Worm (Caenorhabditis elegans) whole organism, mixed stage, embryonic: Measurements from ENCODE around the gene K05D4.9.

Source experiments
- M03D4.4 ChIP-seq: sonication (generic microtip); optimal IDR thresholded peaks from 2 replicates; lab custom pipeline; 2017; ENCODE audit warnings: mild to moderate bottlenecking, missing genetic modification characterization, missing compliant biosample characterization
- bed-3 ChIP-seq: fragments of 200-800 bp; sonication (Bioruptor generic); optimal IDR thresholded peaks from 3 replicates; lab custom pipeline; 2018; ENCODE audit warnings: mild to moderate bottlenecking, missing genetic modification characterization, moderate library complexity, missing compliant biosample characterization
- blmp-1 ChIP-seq: fragments of 150-350 bp; optimal IDR thresholded peaks from 2 replicates; lab custom pipeline; 2014; ENCODE audit warnings: missing biosample characterization, missing genetic modification characterization
- ceh-39 ChIP-seq: fragments of 150-350 bp; optimal IDR thresholded peaks from 2 replicates; lab custom pipeline; 2014; ENCODE audit warnings: missing biosample characterization, missing genetic modification characterization
- ceh-43 ChIP-seq: fragments of 200-800 bp; sonication (Bioruptor generic); optimal IDR thresholded peaks from 2 replicates; lab custom pipeline; 2018; ENCODE audit warnings: mild to moderate bottlenecking, missing genetic modification characterization, moderate library complexity, missing compliant biosample characterization
- ceh-83 ChIP-seq: fragments of 200-800 bp; sonication (Bioruptor generic); optimal IDR thresholded peaks from 2 replicates; lab custom pipeline; 2018; ENCODE audit warnings: mild to moderate bottlenecking, missing genetic modification characterization, missing compliant biosample characterization
- ces-1 ChIP-seq: fragments of 150-350 bp; optimal IDR thresholded peaks from 2 replicates; lab custom pipeline; 2014; ENCODE audit warnings: missing biosample characterization, missing genetic modification reagents, missing genetic modification characterization
- cnd-1 ChIP-seq: fragments of 200-800 bp; sonication (Bioruptor generic); optimal IDR thresholded peaks from 2 replicates; lab custom pipeline; 2018; ENCODE audit warnings: mild to moderate bottlenecking, missing genetic modification characterization, missing compliant biosample characterization
- drap-1 ChIP-seq: fragments of 200-800 bp; sonication (Bioruptor generic); optimal IDR thresholded peaks from 3 replicates; lab custom pipeline; 2018; ENCODE audit warnings: mild to moderate bottlenecking, missing genetic modification characterization, missing compliant biosample characterization
- elt-1 ChIP-seq: sonication (generic microtip); optimal IDR thresholded peaks from 2 replicates; lab custom pipeline; 2017; ENCODE audit warnings: missing genetic modification characterization, mild to moderate bottlenecking, missing compliant biosample characterization, antibody characterized with exemption, moderate library complexity, borderline replicate concordance; ENCODE audit not compliant: insufficient read depth
- elt-3 ChIP-seq: fragments of 150-350 bp; optimal IDR thresholded peaks from 2 replicates; lab custom pipeline; 2014; ENCODE audit warnings: missing biosample characterization, missing genetic modification characterization
- flh-1 ChIP-seq: fragments of 200-800 bp; sonication (Bioruptor generic); optimal IDR thresholded peaks from 2 replicates; lab custom pipeline; 2018; ENCODE audit warnings: mild to moderate bottlenecking, missing genetic modification characterization, moderate library complexity, missing compliant biosample characterization
- ham-2 ChIP-seq: fragments of 200-800 bp; sonication (Bioruptor generic); optimal IDR thresholded peaks from 2 replicates; lab custom pipeline; 2018; ENCODE audit warnings: mild to moderate bottlenecking, missing genetic modification characterization, missing compliant biosample characterization
- hlh-1 ChIP-seq: fragments of 150-350 bp; optimal IDR thresholded peaks from 2 replicates; lab custom pipeline; 2014; ENCODE audit warnings: missing biosample characterization, missing genetic modification reagents, missing genetic modification characterization
- lin-13 ChIP-seq: fragments of 150-350 bp; optimal IDR thresholded peaks from 2 replicates; lab custom pipeline; 2014; ENCODE audit warnings: missing biosample characterization, missing genetic modification characterization
- lsy-2 ChIP-seq: fragments of 150-350 bp; optimal IDR thresholded peaks from 2 replicates; lab custom pipeline; 2014; ENCODE audit warnings: missing biosample characterization, missing genetic modification characterization
- mab-5 ChIP-seq: fragments of 150-350 bp; optimal IDR thresholded peaks from 2 replicates; lab custom pipeline; 2014; ENCODE audit warnings: missing biosample characterization, missing genetic modification characterization
- mep-1 ChIP-seq: fragments of 150-350 bp; optimal IDR thresholded peaks from 2 replicates; lab custom pipeline; 2017; ENCODE audit warnings: missing biosample characterization, missing genetic modification reagents, missing genetic modification characterization, inconsistent platforms
- mls-2 ChIP-seq: sonication (generic microtip); optimal IDR thresholded peaks from 2 replicates; lab custom pipeline; 2016; ENCODE audit warnings: mild to moderate bottlenecking, missing genetic modification characterization, moderate library complexity, missing compliant biosample characterization
- nhr-12 ChIP-seq: fragments of 150-350 bp; optimal IDR thresholded peaks from 2 replicates; lab custom pipeline; 2014; ENCODE audit warnings: missing biosample characterization, missing genetic modification characterization
- nhr-2 ChIP-seq: fragments of 150-350 bp; optimal IDR thresholded peaks from 2 replicates; lab custom pipeline; 2014; ENCODE audit warnings: missing biosample characterization, missing genetic modification characterization
- nhr-237 ChIP-seq: fragments of 150-350 bp; optimal IDR thresholded peaks from 2 replicates; lab custom pipeline; 2014; ENCODE audit warnings: missing biosample characterization, missing genetic modification characterization
- nhr-28 ChIP-seq: fragments of 150-350 bp; optimal IDR thresholded peaks from 2 replicates; lab custom pipeline; 2014; ENCODE audit warnings: missing biosample characterization, missing genetic modification characterization
- nhr-76 ChIP-seq: sonication (generic microtip); optimal IDR thresholded peaks from 2 replicates; lab custom pipeline; 2017; ENCODE audit warnings: missing biosample characterization, missing genetic modification characterization
- pha-4 ChIP-seq: fragments of 150-350 bp; optimal IDR thresholded peaks from 2 replicates; lab custom pipeline; 2018; ENCODE audit warnings: missing biosample characterization, missing genetic modification reagents, missing genetic modification characterization
- sem-2 ChIP-seq: fragments of 200-800 bp; sonication (Bioruptor generic); optimal IDR thresholded peaks from 2 replicates; lab custom pipeline; 2018; ENCODE audit warnings: mild to moderate bottlenecking, missing genetic modification characterization, missing compliant biosample characterization
- snpc-4 ChIP-seq: fragments of 150-350 bp; optimal IDR thresholded peaks from 2 replicates; lab custom pipeline; 2014; ENCODE audit warnings: missing biosample characterization, missing genetic modification characterization
- sptf-1 ChIP-seq: sonication (generic microtip); optimal IDR thresholded peaks from 2 replicates; lab custom pipeline; 2017; ENCODE audit warnings: mild to moderate bottlenecking, missing genetic modification characterization, moderate library complexity, missing compliant biosample characterization
- tbx-8 ChIP-seq: fragments of 200-800 bp; sonication (Bioruptor generic); optimal IDR thresholded peaks from 2 replicates; lab custom pipeline; 2018; ENCODE audit warnings: mild to moderate bottlenecking, missing genetic modification characterization, moderate library complexity, missing compliant biosample characterization
- unc-120 ChIP-seq: sonication (generic microtip); optimal IDR thresholded peaks from 2 replicates; lab custom pipeline; 2017; ENCODE audit warnings: missing genetic modification characterization, missing compliant biosample characterization; ENCODE audit not compliant: poor library complexity, severe bottlenecking
- unc-39 ChIP-seq: fragments of 150-350 bp; optimal IDR thresholded peaks from 2 replicates; lab custom pipeline; 2014; ENCODE audit warnings: missing biosample characterization, missing genetic modification characterization
- unc-62 ChIP-seq: fragments of 150-350 bp; optimal IDR thresholded peaks from 2 replicates; lab custom pipeline; 2014; ENCODE audit warnings: missing biosample characterization, missing genetic modification reagents, missing genetic modification characterization
- zip-8 ChIP-seq: fragments of 150-350 bp; optimal IDR thresholded peaks from 2 replicates; lab custom pipeline; 2014; ENCODE audit warnings: missing biosample characterization, missing genetic modification characterization
- ztf-11 ChIP-seq: fragments of 150-350 bp; optimal IDR thresholded peaks from 2 replicates; lab custom pipeline; 2014; ENCODE audit warnings: missing biosample characterization, missing genetic modification characterization

Gene K05D4.9

ce11 chrV:16201730-16202129 lies 30.1 kb upstream of the K05D4.9 start, which contains the start of gene F11A5.17:
Gene F11A5.17, plus strand, starts transcription at chrV:16202030.
- TF ChIP-seq mab-5 (tag; lab: Kevin White, UChicago) (no peak), nhr-28 (no peak), pha-4 (no peak), ztf-11 (tag; lab: Kevin White, UChicago) (no peak), nhr-237 (tag; lab: Kevin White, UChicago) (no peak), nhr-2 (tag; lab: Kevin White, UChicago) (no peak), elt-3 (tag; lab: Kevin White, UChicago) (no peak), ham-2 (GFP tag; lab: Kevin White, UChicago) (no peak), tbx-8 (GFP tag; lab: Kevin White, UChicago) (no peak), mep-1 (tag; lab: Kevin White, UChicago) (no peak), nhr-12 (no peak), ceh-83 (no peak), lin-13 (tag; lab: Kevin White, UChicago) (no peak), sem-2 (GFP tag; lab: Kevin White, UChicago) (no peak), unc-62 (no peak), nhr-76 (tag; lab: Kevin White, UChicago) (no peak), unc-39 (tag; lab: Kevin White, UChicago) (no peak), blmp-1 (no peak), zip-8 (tag; lab: Kevin White, UChicago) (no peak), bed-3 (no peak)

ce11 chrV:16198016-16198415 lies 26.4 kb upstream of the K05D4.9 start, which contains the start of gene F11A5.5:
Gene F11A5.5, plus strand, starts transcription at chrV:16198316.
- TF ChIP-seq ceh-83 (no peak), elt-1 (no peak), nhr-28 (no peak), snpc-4 (tag; lab: Kevin White, UChicago) (no peak), tbx-8 (GFP tag; lab: Kevin White, UChicago) (no peak), unc-62 (no peak), nhr-76 (tag; lab: Kevin White, UChicago) (no peak), elt-3 (tag; lab: Kevin White, UChicago) (no peak), cnd-1 (tag; lab: Kevin White, UChicago) (no peak), mls-2 (tag; lab: Kevin White, UChicago) (no peak), ham-2 (GFP tag; lab: Kevin White, UChicago) (no peak), bed-3 (no peak), ceh-39 (tag; lab: Kevin White, UChicago) (no peak), drap-1 (GFP tag; lab: Kevin White, UChicago) (no peak), unc-120 (no peak), hlh-1 (no peak), nhr-2 (tag; lab: Kevin White, UChicago) (no peak), lsy-2 (no peak)

DNA sequence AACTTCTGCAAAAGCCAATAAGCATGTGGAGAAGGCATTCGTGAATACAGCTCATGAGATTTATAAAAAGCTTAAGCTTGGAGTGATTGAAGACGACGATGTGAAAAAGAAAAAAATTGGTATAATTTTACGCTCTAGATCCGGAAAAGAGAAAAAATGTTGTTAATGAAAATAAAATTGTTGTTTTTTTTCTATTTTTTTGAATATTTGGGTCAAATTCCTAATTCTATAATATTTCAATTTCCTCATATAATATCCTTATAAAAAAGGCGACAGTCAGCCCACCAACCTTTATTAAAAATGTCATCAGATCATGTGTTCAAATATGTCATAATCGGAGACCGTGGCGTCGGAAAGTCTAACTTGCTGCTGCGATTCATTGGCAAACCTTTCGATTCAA lies 23.8 kb upstream of the K05D4.9 start, which contains the start of gene rabr-3:
TSS of gene rabr-3 (plus strand) at position 301 of the 400 bp plus-strand sequence.
- TF ChIP-seq ceh-43 (GFP tag; lab: Kevin White, UChicago), result no peak
- TF ChIP-seq ceh-83, result no peak
- TF ChIP-seq nhr-2 (tag; lab: Kevin White, UChicago), result no peak
- TF ChIP-seq sem-2 (GFP tag; lab: Kevin White, UChicago), result no peak
- no peak for TF ChIP-seq flh-1 (GFP tag; lab: Kevin White, UChicago)
- no peak for TF ChIP-seq cnd-1 (tag; lab: Kevin White, UChicago)
- no peak for TF ChIP-seq M03D4.4 (tag; lab: Kevin White, UChicago)
- TF ChIP-seq mls-2 (tag; lab: Kevin White, UChicago), result no peak
- no peak for TF ChIP-seq nhr-76 (tag; lab: Kevin White, UChicago)
- TF ChIP-seq hlh-1, result no peak
- no peak for TF ChIP-seq ces-1 (GFP tag; lab: Kevin White, UChicago)
- no peak for TF ChIP-seq zip-8 (tag; lab: Kevin White, UChicago)
- TF ChIP-seq nhr-237 (tag; lab: Kevin White, UChicago), result no peak

DNA sequence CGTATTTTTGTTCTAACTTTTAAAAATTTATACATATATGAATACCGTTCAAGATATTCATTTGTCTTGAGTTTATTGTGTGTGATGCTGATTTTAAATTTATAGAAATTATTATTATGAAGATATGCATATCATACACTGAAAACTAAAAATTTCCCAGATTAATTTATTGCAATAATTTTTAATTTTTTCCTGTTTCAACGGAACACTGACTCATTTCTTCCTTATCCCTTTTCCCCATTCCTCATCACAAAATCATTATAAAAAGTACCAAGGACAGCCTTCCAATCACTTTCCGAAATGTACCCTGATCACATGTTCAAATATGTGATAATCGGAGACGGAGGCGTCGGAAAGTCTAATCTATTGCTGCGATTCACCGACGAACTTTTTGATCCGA lies 23.0 kb upstream of the K05D4.9 start, which contains the start of gene rabr-4:
TSS of gene rabr-4 (plus strand) at position 301 of the 400 bp plus-strand sequence.
- TF ChIP-seq pha-4 (no peak), ceh-83 (no peak), ceh-43 (GFP tag; lab: Kevin White, UChicago) (no peak), nhr-12 (no peak), nhr-2 (tag; lab: Kevin White, UChicago) (no peak), ces-1 (GFP tag; lab: Kevin White, UChicago) (no peak), sptf-1 (tag; lab: Kevin White, UChicago) (no peak), hlh-1 (no peak), blmp-1 (no peak), ztf-11 (tag; lab: Kevin White, UChicago) (no peak), M03D4.4 (tag; lab: Kevin White, UChicago) (no peak), unc-39 (tag; lab: Kevin White, UChicago) (no peak), nhr-28 (no peak), tbx-8 (GFP tag; lab: Kevin White, UChicago) (no peak), cnd-1 (tag; lab: Kevin White, UChicago) (no peak), lin-13 (tag; lab: Kevin White, UChicago) (no peak), mab-5 (tag; lab: Kevin White, UChicago) (no peak), unc-120 (no peak), unc-62 (no peak), elt-1 (no peak)
